Worm (Caenorhabditis elegans) whole organism, L4/young adult: Measurements from ENCODE around the gene F25B3.2.

ENCODE experiments used
- W03F9.2 ChIP-seq: fragments of 150-350 bp; optimal IDR thresholded peaks from 2 replicates; lab custom pipeline; 2014; ENCODE audit warnings: missing biosample characterization, missing genetic modification characterization
- dao-5 ChIP-seq: sonication (generic microtip); optimal IDR thresholded peaks from 2 replicates; lab custom pipeline; 2016; ENCODE audit warnings: missing genotype, missing genetic modification characterization, moderate library complexity, missing compliant biosample characterization
- him-1 ChIP-seq: sonication (generic microtip); optimal IDR thresholded peaks from 2 replicates; lab custom pipeline; 2016; ENCODE audit warnings: missing genotype, missing genetic modification reagents, missing genetic modification characterization, missing compliant biosample characterization

The F25B3.2 gene

DNA sequence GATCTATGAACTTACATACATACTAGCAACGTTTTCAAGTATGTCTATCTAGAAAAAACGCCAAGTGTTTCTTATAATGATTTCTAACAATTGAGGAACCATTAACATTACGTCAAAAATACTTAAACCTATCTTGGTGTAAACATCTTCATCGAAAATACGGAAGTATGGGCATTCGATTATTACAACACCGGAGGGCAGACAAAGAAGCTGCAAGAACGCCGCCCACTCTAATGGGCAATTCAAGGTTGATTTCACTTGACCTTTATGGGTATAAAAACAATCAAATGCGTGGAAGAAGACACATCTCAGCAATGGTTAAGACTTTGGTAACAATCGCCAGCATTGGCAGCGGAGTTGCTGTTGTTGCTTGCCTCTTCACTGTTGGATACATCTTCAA lies 52.6 kb downstream of the F25B3.2 start, which contains the start of gene col-146:
Gene col-146, plus strand, starts transcription at position 301 of the 400 bp plus-strand sequence.
- TF ChIP-seq W03F9.2 (tag; lab: Kevin White, UChicago) = no peak
- TF ChIP-seq him-1 (tag; lab: Kevin White, UChicago) = no peak
- TF ChIP-seq dao-5 = no peak
